Fruit fly (Drosophila melanogaster) whole organism, embryonic: ENCODE data around the gene CG16736.

ENCODE experiments used
- Ada2b ChIP-seq: fragments of 200-800 bp; sonication (Bioruptor generic); IDR thresholded peaks from 2 replicates; pipeline ENCODE4 v1.3.6; 2022; ENCODE audit warnings: missing biosample characterization, missing genetic modification characterization
- Blimp-1 ChIP-seq: fragments of 200-800 bp; sonication (Bioruptor generic); optimal IDR thresholded peaks from 3 replicates; lab custom pipeline; 2018; ENCODE audit warnings: missing biosample characterization, missing genetic modification characterization, mild to moderate bottlenecking, moderate library complexity, missing genetic modification reagents
- CG10209 ChIP-seq: fragments of 200-800 bp; sonication (Bioruptor generic); optimal IDR thresholded peaks from 3 replicates; lab custom pipeline; 2017; ENCODE audit warnings: missing biosample characterization, mild to moderate bottlenecking, missing genetic modification characterization, missing genetic modification reagents
- CG10462 ChIP-seq: fragments of 200-800 bp; sonication (Bioruptor generic); optimal IDR thresholded peaks from 2 replicates; lab custom pipeline; 2016; ENCODE audit warnings: missing biosample characterization, missing genetic modification characterization
- CG11085 ChIP-seq: fragments of 200-800 bp; sonication (Bioruptor generic); IDR thresholded peaks from 2 replicates; pipeline ENCODE4 v1.3.6; 2022; ENCODE audit warnings: missing biosample characterization, missing genetic modification characterization
- CG11456 ChIP-seq: fragments of 200-800 bp; sonication (Bioruptor generic); IDR thresholded peaks from 3 replicates; pipeline ENCODE4 v1.3.6; 2022; ENCODE audit warnings: missing biosample characterization, missing genetic modification characterization
- CG11504 ChIP-seq: fragments of 200-800 bp; sonication (Bioruptor generic); optimal IDR thresholded peaks from 3 replicates; lab custom pipeline; 2019; ENCODE audit warnings: missing biosample characterization, mild to moderate bottlenecking, missing genetic modification characterization, moderate library complexity
- CG11560 ChIP-seq: fragments of 200-800 bp; sonication (Bioruptor generic); IDR thresholded peaks from 3 replicates; pipeline ENCODE4 v1.3.6; 2022; ENCODE audit warnings: missing biosample characterization, missing genetic modification characterization
- CG12391 ChIP-seq: fragments of 200-800 bp; sonication (Bioruptor generic); optimal IDR thresholded peaks from 3 replicates; lab custom pipeline; 2018; ENCODE audit warnings: missing biosample characterization, mild to moderate bottlenecking, missing genetic modification characterization, moderate library complexity
- CG12744 ChIP-seq: fragments of 200-800 bp; sonication (Bioruptor generic); optimal IDR thresholded peaks from 2 replicates; lab custom pipeline; 2016; ENCODE audit warnings: missing biosample characterization, missing genetic modification characterization
- CG14965 ChIP-seq: fragments of 200-800 bp; sonication (Bioruptor generic); optimal IDR thresholded peaks from 2 replicates; lab custom pipeline; 2016; ENCODE audit warnings: missing biosample characterization, missing genetic modification characterization, borderline replicate concordance
- CG15479 ChIP-seq: fragments of 200-800 bp; sonication (Bioruptor generic); optimal IDR thresholded peaks from 3 replicates; lab custom pipeline; 2019; ENCODE audit warnings: missing biosample characterization, mild to moderate bottlenecking, missing genetic modification characterization, moderate library complexity
- CG1647 ChIP-seq: fragments of 200-800 bp; sonication (Bioruptor generic); optimal IDR thresholded peaks from 3 replicates; lab custom pipeline; 2016; ENCODE audit warnings: missing biosample characterization, missing genetic modification characterization
- CG16863 ChIP-seq: fragments of 200-800 bp; sonication (Bioruptor generic); optimal IDR thresholded peaks from 3 replicates; lab custom pipeline; 2016; ENCODE audit warnings: missing biosample characterization, missing genetic modification characterization
- CG17829 ChIP-seq: fragments of 200-800 bp; optimal IDR thresholded peaks from 2 replicates; lab custom pipeline; 2019; ENCODE audit warnings: missing biosample characterization, mild to moderate bottlenecking, missing genetic modification characterization, moderate library complexity
- CG18476 ChIP-seq: fragments of 200-800 bp; sonication (Bioruptor generic); optimal IDR thresholded peaks from 2 replicates; lab custom pipeline; 2016; ENCODE audit warnings: missing biosample characterization, mild to moderate bottlenecking, missing genetic modification characterization
- CG2116 ChIP-seq: fragments of 200-800 bp; sonication (Bioruptor generic); optimal IDR thresholded peaks from 3 replicates; lab custom pipeline; 2018; ENCODE audit warnings: missing biosample characterization, mild to moderate bottlenecking, missing genetic modification characterization
- CG2202 ChIP-seq: fragments of 200-800 bp; sonication (Bioruptor generic); optimal IDR thresholded peaks from 2 replicates; lab custom pipeline; 2018; ENCODE audit warnings: missing biosample characterization, mild to moderate bottlenecking, missing genetic modification characterization
- CG32772 ChIP-seq: fragments of 200-800 bp; sonication (Bioruptor generic); IDR thresholded peaks from 2 replicates; pipeline ENCODE4 v1.3.6; 2022; ENCODE audit warnings: missing biosample characterization, missing genetic modification characterization
- CG3281 ChIP-seq: fragments of 200-800 bp; sonication (Bioruptor generic); optimal IDR thresholded peaks from 3 replicates; lab custom pipeline; 2017; ENCODE audit warnings: missing biosample characterization, mild to moderate bottlenecking, missing genetic modification characterization
- CG6254 ChIP-seq: fragments of 200-800 bp; sonication (Bioruptor generic); optimal IDR thresholded peaks from 3 replicates; lab custom pipeline; 2017; ENCODE audit warnings: mild to moderate bottlenecking, missing biosample characterization, missing genetic modification reagents, missing genetic modification characterization
- CG6654 ChIP-seq: fragments of 200-800 bp; sonication (Bioruptor generic); optimal IDR thresholded peaks from 2 replicates; lab custom pipeline; 2017; ENCODE audit warnings: missing biosample characterization, mild to moderate bottlenecking, missing genetic modification characterization
- CG6689 ChIP-seq: fragments of 200-800 bp; sonication (Bioruptor generic); IDR thresholded peaks from 2 replicates; pipeline ENCODE4 v1.3.6; 2022; ENCODE audit warnings: missing biosample characterization, missing genetic modification characterization
- CG6854 ChIP-seq: fragments of 200-800 bp; sonication (Bioruptor generic); optimal IDR thresholded peaks from 3 replicates; lab custom pipeline; 2017; ENCODE audit warnings: missing biosample characterization, mild to moderate bottlenecking, missing genetic modification characterization
- CG7357 ChIP-seq: fragments of 200-800 bp; sonication (Bioruptor generic); IDR thresholded peaks from 3 replicates; pipeline ENCODE4 v1.3.6; 2022; ENCODE audit warnings: missing biosample characterization, missing genetic modification characterization
- CG8089 ChIP-seq: fragments of 200-800 bp; sonication (Bioruptor generic); optimal IDR thresholded peaks from 3 replicates; lab custom pipeline; 2016; ENCODE audit warnings: missing biosample characterization, missing genetic modification characterization
- CG8924 ChIP-seq: fragments of 200-800 bp; optimal IDR thresholded peaks from 3 replicates; lab custom pipeline; 2019; ENCODE audit warnings: missing biosample characterization, mild to moderate bottlenecking, missing genetic modification characterization, moderate library complexity
- Chrac-16 ChIP-seq: fragments of 200-800 bp; sonication (Bioruptor generic); optimal IDR thresholded peaks from 3 replicates; lab custom pipeline; 2016; ENCODE audit warnings: missing biosample characterization, missing genetic modification characterization
- Dad ChIP-seq: fragments of 200-800 bp; sonication (Bioruptor generic); optimal IDR thresholded peaks from 3 replicates; lab custom pipeline; 2016; ENCODE audit warnings: missing biosample characterization, missing genetic modification characterization
- Doc2 ChIP-seq: fragments of 200-800 bp; sonication (Bioruptor generic); IDR thresholded peaks from 2 replicates; pipeline ENCODE4 v1.3.6; 2022; ENCODE audit warnings: missing biosample characterization, missing genetic modification characterization
- Drgx ChIP-seq: fragments of 200-800 bp; sonication (Bioruptor generic); IDR thresholded peaks from 2 replicates; pipeline ENCODE4 v1.3.6; 2022; ENCODE audit warnings: missing biosample characterization, missing genetic modification characterization
- Elba2 ChIP-seq: fragments of 200-800 bp; sonication (Bioruptor generic); optimal IDR thresholded peaks from 3 replicates; lab custom pipeline; 2016; ENCODE audit warnings: missing biosample characterization, missing genetic modification characterization
- Hey ChIP-seq: fragments of 200-800 bp; sonication (Bioruptor generic); optimal IDR thresholded peaks from 3 replicates; lab custom pipeline; 2018; ENCODE audit warnings: missing biosample characterization, mild to moderate bottlenecking, missing genetic modification characterization
- Hr39 ChIP-seq: fragments of >200 bp; optimal IDR thresholded peaks from 2 replicates; lab custom pipeline; 2017
- Lpt ChIP-seq: fragments of >200 bp; optimal IDR thresholded peaks from 2 replicates; lab custom pipeline; 2018; ENCODE audit warnings: missing biosample characterization, missing genetic modification characterization
- NC2α ChIP-seq: fragments of 200-800 bp; sonication (Bioruptor generic); optimal IDR thresholded peaks from 2 replicates; lab custom pipeline; 2016; ENCODE audit warnings: missing biosample characterization, missing genetic modification characterization
- Poxn ChIP-seq: fragments of 200-800 bp; sonication (Bioruptor generic); IDR thresholded peaks from 2 replicates; pipeline ENCODE4 v1.3.6; 2022; ENCODE audit warnings: missing biosample characterization, missing genetic modification characterization
- Stat92E ChIP-seq, 3 experiments: fragments of >200 bp in 2 of 3; fragments of 200-800 bp in 1 of 3; sonication (Bioruptor generic) in 1 of 3; optimal IDR thresholded peaks; 2 replicates each; lab custom pipeline; 2017 to 2019; ENCODE audit warnings: missing biosample characterization in 3 of 3, missing genetic modification characterization in 3 of 3, mild to moderate bottlenecking in 1 of 3, moderate library complexity in 1 of 3
- ap ChIP-seq: fragments of 200-800 bp; sonication (Bioruptor generic); IDR thresholded peaks from 2 replicates; pipeline ENCODE4 v1.3.6; 2022; ENCODE audit warnings: missing biosample characterization, missing genetic modification characterization
- ara ChIP-seq: fragments of 200-800 bp; sonication (Bioruptor generic); IDR thresholded peaks from 2 replicates; pipeline ENCODE4 v1.3.6; 2022; ENCODE audit warnings: missing biosample characterization, missing genetic modification characterization
- da ChIP-seq: fragments of 200-800 bp; sonication (Bioruptor generic); optimal IDR thresholded peaks from 2 replicates; lab custom pipeline; 2016; ENCODE audit warnings: missing biosample characterization, missing genetic modification characterization
- dm ChIP-seq: fragments of 200-800 bp; sonication (Bioruptor generic); optimal IDR thresholded peaks from 3 replicates; lab custom pipeline; 2016; ENCODE audit warnings: missing biosample characterization, missing genetic modification characterization
- ems ChIP-seq: fragments of 200-800 bp; sonication (Bioruptor generic); optimal IDR thresholded peaks from 3 replicates; lab custom pipeline; 2016; ENCODE audit warnings: missing biosample characterization, missing genetic modification characterization
- fd3F ChIP-seq: fragments of 200-800 bp; sonication (Bioruptor generic); optimal IDR thresholded peaks from 2 replicates; lab custom pipeline; 2018; ENCODE audit warnings: missing biosample characterization, mild to moderate bottlenecking, missing genetic modification characterization, moderate library complexity
- fd96Cb ChIP-seq: fragments of 200-800 bp; sonication (Bioruptor generic); optimal IDR thresholded peaks from 2 replicates; lab custom pipeline; 2018; ENCODE audit warnings: missing biosample characterization, mild to moderate bottlenecking, missing genetic modification characterization, moderate library complexity
- gce ChIP-seq: fragments of 200-800 bp; sonication (Bioruptor generic); IDR thresholded peaks from 3 replicates; pipeline ENCODE4 v1.3.6; 2022; ENCODE audit warnings: missing biosample characterization, missing genetic modification characterization
- gsb-n ChIP-seq: fragments of 200-800 bp; sonication (Bioruptor generic); optimal IDR thresholded peaks from 3 replicates; lab custom pipeline; 2018; ENCODE audit warnings: missing biosample characterization, mild to moderate bottlenecking, missing genetic modification characterization
- jing ChIP-seq: fragments of 200-800 bp; sonication (Bioruptor generic); optimal IDR thresholded peaks from 2 replicates; lab custom pipeline; 2018; ENCODE audit warnings: missing biosample characterization, mild to moderate bottlenecking, missing genetic modification characterization
- pum ChIP-seq: fragments of 200-800 bp; sonication (Bioruptor generic); optimal IDR thresholded peaks from 2 replicates; lab custom pipeline; 2016; ENCODE audit warnings: missing biosample characterization, missing genetic modification characterization
- slou ChIP-seq: fragments of 200-800 bp; sonication (Bioruptor generic); optimal IDR thresholded peaks from 3 replicates; lab custom pipeline; 2016; ENCODE audit warnings: missing biosample characterization, missing genetic modification characterization
- sna ChIP-seq: fragments of 200-800 bp; sonication (Bioruptor generic); IDR thresholded peaks from 2 replicates; pipeline ENCODE4 v1.3.6; 2022; ENCODE audit warnings: missing biosample characterization, missing genetic modification characterization; ENCODE audit not compliant: partially characterized antibody
- sug ChIP-seq: fragments of 200-800 bp; optimal IDR thresholded peaks from 2 replicates; lab custom pipeline; 2019; ENCODE audit warnings: missing biosample characterization, mild to moderate bottlenecking, missing genetic modification characterization, moderate library complexity
- z ChIP-seq: fragments of 200-800 bp; sonication (Bioruptor generic); IDR thresholded peaks from 3 replicates; pipeline ENCODE4 v1.3.6; 2022; ENCODE audit warnings: missing biosample characterization, missing genetic modification characterization

The CG16736 gene

dm6 chr3R:9214235-9214634, 43.3 kb downstream of the CG16736 start (continued):
- TF ChIP-seq Ada2b (GFP tag; lab: Robert Waterston, UW), result no peak
- TF ChIP-seq CG14965 (GFP tag; lab: Kevin White, UChicago), result no peak
- no peak for TF ChIP-seq CG2116 (GFP tag; lab: Kevin White, UChicago)
- peak; percentile 81 for TF ChIP-seq CG11504
- no peak for TF ChIP-seq gce (GFP tag; lab: Robert Waterston, UW)
- no peak for TF ChIP-seq Hr39 (lab: Kevin White, UChicago)
- TF ChIP-seq Hey (tag; lab: Kevin White, UChicago), result no peak
- TF ChIP-seq CG12744 (GFP tag; lab: Kevin White, UChicago), result no peak
- TF ChIP-seq ap (GFP tag; lab: Robert Waterston, UW), result no peak
- no peak for TF ChIP-seq CG11560 (tag; lab: Robert Waterston, UW)
- TF ChIP-seq Lpt (GFP tag; lab: Kevin White, UChicago), result no peak
- peak; percentile 16 for TF ChIP-seq CG17829
- TF ChIP-seq Blimp-1 (GFP tag; lab: Kevin White, UChicago), result no peak
- no peak for TF ChIP-seq CG2202 (tag; lab: Kevin White, UChicago)
- TF ChIP-seq CG18476 (GFP tag; lab: Kevin White, UChicago), result no peak
- TF ChIP-seq CG12391, result peak; percentile 33
- no peak for TF ChIP-seq CG15479 (GFP tag; lab: Kevin White, UChicago)
- TF ChIP-seq gsb-n (tag; lab: Kevin White, UChicago), result peak; percentile 28
- peak; percentile 77 for TF ChIP-seq CG6854 (GFP tag; lab: Kevin White, UChicago)
- TF ChIP-seq Doc2 (GFP tag; lab: Robert Waterston, UW), result no peak
- TF ChIP-seq da (GFP tag; lab: Kevin White, UChicago), result no peak
- no peak for TF ChIP-seq CG8924
- TF ChIP-seq NC2α (GFP tag; lab: Kevin White, UChicago), result no peak
- no peak for TF ChIP-seq Poxn (GFP tag; lab: Robert Waterston, UW)
- no peak for TF ChIP-seq ems
- TF ChIP-seq Drgx (GFP tag; lab: Robert Waterston, UW), result no peak
- no peak for TF ChIP-seq Dad
- no peak for TF ChIP-seq sug (tag; lab: Kevin White, UChicago)
- TF ChIP-seq CG11085 (GFP tag; lab: Robert Waterston, UW), result no peak
- no peak for TF ChIP-seq ara (GFP tag; lab: Robert Waterston, UW)
- no peak for TF ChIP-seq z
- no peak for TF ChIP-seq fd3F (GFP tag; lab: Kevin White, UChicago)
- no peak for TF ChIP-seq jing (GFP tag; lab: Kevin White, UChicago)
- no peak for TF ChIP-seq slou (GFP tag; lab: Kevin White, UChicago)
- TF ChIP-seq pum (GFP tag; lab: Kevin White, UChicago), result no peak
- TF ChIP-seq Stat92E (GFP tag; optimal IDR thresholded peaks at IDR 0.05; lab: Kevin White, UChicago), result no peak
- TF ChIP-seq CG1647, result no peak
- peak; percentile 100 for TF ChIP-seq CG6654 (GFP tag; lab: Kevin White, UChicago)
- no peak for TF ChIP-seq dm (GFP tag; lab: Kevin White, UChicago)
- no peak for TF ChIP-seq CG11456
- no peak for TF ChIP-seq CG10209 (GFP tag; lab: Kevin White, UChicago)
- TF ChIP-seq fd96Cb (tag; lab: Kevin White, UChicago), result no peak
- TF ChIP-seq CG6254, result no peak
- no peak for TF ChIP-seq CG6689 (GFP tag; lab: Robert Waterston, UW)
- no peak for TF ChIP-seq Chrac-16
- no peak for TF ChIP-seq CG7357 (GFP tag; lab: Robert Waterston, UW)
- TF ChIP-seq CG32772 (GFP tag; lab: Robert Waterston, UW), result no peak
- no peak for TF ChIP-seq CG8089 (GFP tag; lab: Kevin White, UChicago)
- TF ChIP-seq CG10462 (GFP tag; lab: Kevin White, UChicago), result no peak
- no peak for TF ChIP-seq Elba2 (GFP tag; lab: Kevin White, UChicago)
- no peak for TF ChIP-seq CG16863
- TF ChIP-seq sna (GFP tag; lab: Robert Waterston, UW), result no peak
- TF ChIP-seq CG3281, result no peak
